Worm (Caenorhabditis elegans): ENCODE measurements around the gene M7.7.

M7.7 gene

ce11 chrIV:11119972-11120562 is 30.4 kb downstream of the M7.7 start:
- TF ChIP-seq ztf-18 (tag; optimal IDR thresholded peaks at IDR 0.05) (no peak), C06A6.2 (GFP tag; conservative IDR thresholded peaks at IDR 0.05) (no peak), F22D6.2 (tag; optimal IDR thresholded peaks at IDR 0.05) (no peak), egl-44 (GFP tag; IDR thresholded peaks at IDR 0.05) (no peak), dpff-1 (tag; optimal IDR thresholded peaks at IDR 0.05) (no peak), sdz-38 (tag; optimal IDR thresholded peaks at IDR 0.05) (no peak), Y67H2A.10 (GFP tag; conservative IDR thresholded peaks at IDR 0.05) (no peak), ama-1 (optimal IDR thresholded peaks at IDR 0.05) (peak; percentile 5), ama-1 (GFP tag; optimal IDR thresholded peaks at IDR 0.05) (no peak)

ce11 chrIV:11124674-11125073 is 35.0 kb downstream of the M7.7 start, which contains the start of gene spo-11:
Gene spo-11, minus strand, starts transcription at chrIV:11124862.
- TF ChIP-seq ekl-4 (GFP tag; IDR thresholded peaks at IDR 0.05) (no peak), ztf-28 (GFP tag; IDR thresholded peaks at IDR 0.05) (no peak), madf-6 (GFP tag; IDR thresholded peaks at IDR 0.05) (peak; percentile 90), madf-3 (GFP tag; IDR thresholded peaks at IDR 0.05) (no peak), B0019.2 (GFP tag; conservative IDR thresholded peaks at IDR 0.05) (no peak), efl-1 (GFP tag; optimal IDR thresholded peaks at IDR 0.05) (peak; percentile 5), xnd-1 (tag; optimal IDR thresholded peaks at IDR 0.05) (peak; percentile 83), K11D2.4 (GFP tag; IDR thresholded peaks at IDR 0.05) (no peak), ceh-100 (GFP tag; IDR thresholded peaks at IDR 0.05) (no peak), madf-8 (GFP tag; conservative IDR thresholded peaks at IDR 0.05) (peak; percentile 48), repo-1 (tag; optimal IDR thresholded peaks at IDR 0.05) (no peak), F33H1.4 (GFP tag; IDR thresholded peaks at IDR 0.05) (peak; percentile 92), attf-6 (GFP tag; IDR thresholded peaks at IDR 0.05) (no peak), lsy-27 (tag; optimal IDR thresholded peaks at IDR 0.05; ENCODE audit: borderline replicate concordance, insufficient read depth) (no peak), sptf-2 (GFP tag; optimal IDR thresholded peaks at IDR 0.05) (no peak), let-526 (GFP tag; IDR thresholded peaks at IDR 0.05) (no peak), ztf-25 (GFP tag; IDR thresholded peaks at IDR 0.05) (no peak), zfh-2 (GFP tag; conservative IDR thresholded peaks at IDR 0.05) (no peak), attf-5 (GFP tag; optimal IDR thresholded peaks at IDR 0.05) (no peak), ceh-58 (GFP tag; IDR thresholded peaks at IDR 0.05) (no peak), ceh-91 (GFP tag; IDR thresholded peaks at IDR 0.05) (0 out of 2 replicates have a peak, but pooled peaks have one; percentile 36), Y56A3A.18 (GFP tag; IDR thresholded peaks at IDR 0.05) (no peak), lin-54 (GFP tag; optimal IDR thresholded peaks at IDR 0.05) (peak; percentile 2), lir-1 (GFP tag; conservative IDR thresholded peaks at IDR 0.05) (no peak), nhr-80 (tag; optimal IDR thresholded peaks at IDR 0.05) (no peak), nhr-27 (tag; optimal IDR thresholded peaks at IDR 0.05) (no peak), him-1 (tag; optimal IDR thresholded peaks at IDR 0.05) (no peak), rec-8 (tag; optimal IDR thresholded peaks at IDR 0.05) (no peak), sdz-38 (tag; optimal IDR thresholded peaks at IDR 0.05) (no peak), F52B5.7 (tag; optimal IDR thresholded peaks at IDR 0.05) (no peak), Y53G8AR.9 (GFP tag; conservative IDR thresholded peaks at IDR 0.05) (no peak), lsl-1 (GFP tag; optimal IDR thresholded peaks at IDR 0.05) (peak; percentile 94), F23B12.7 (tag; optimal IDR thresholded peaks at IDR 0.05; ENCODE audit: insufficient read depth) (no peak), ceh-27 (GFP tag; optimal IDR thresholded peaks at IDR 0.05) (no peak), mel-28 (tag; optimal IDR thresholded peaks at IDR 0.05; ENCODE audit: borderline replicate concordance) (no peak), D2030.7 (GFP tag; IDR thresholded peaks at IDR 0.05) (0 out of 2 replicates have a peak, but pooled peaks have one; percentile 18), dpl-1 (GFP tag; optimal IDR thresholded peaks at IDR 0.05) (no peak), ets-4 (GFP tag; optimal IDR thresholded peaks at IDR 0.05) (no peak), rpc-1 (optimal IDR thresholded peaks at IDR 0.05) (no peak), rpc-1 (tag; optimal IDR thresholded peaks at IDR 0.05) (no peak)

Measured in whole organism, young adult.